Fruit fly (Drosophila melanogaster) whole organism, embryonic: ENCODE data around the gene CG17118.

Experiments
- Atf6 ChIP-seq: fragments of 200-800 bp; sonication (Bioruptor generic); IDR thresholded peaks from 2 replicates; pipeline ENCODE4 v1.3.6; 2022; ENCODE audit warnings: missing biosample characterization, missing genetic modification characterization
- CG11695 ChIP-seq: fragments of 200-800 bp; sonication (Bioruptor generic); IDR thresholded peaks from 3 replicates; pipeline ENCODE4 v1.3.6; 2022; ENCODE audit warnings: missing biosample characterization, missing genetic modification characterization
- CG13287 ChIP-seq: fragments of 200-800 bp; sonication (Bioruptor generic); IDR thresholded peaks from 2 replicates; pipeline ENCODE4 v1.3.6; 2022; ENCODE audit warnings: missing biosample characterization, missing genetic modification characterization; ENCODE audit not compliant: partially characterized antibody
- CG14667 ChIP-seq: fragments of 200-800 bp; sonication (Bioruptor generic); IDR thresholded peaks from 2 replicates; pipeline ENCODE4 v1.3.6; 2022; ENCODE audit warnings: missing biosample characterization, missing genetic modification characterization
- CG15011 ChIP-seq: fragments of 200-800 bp; sonication (Bioruptor generic); optimal IDR thresholded peaks from 3 replicates; lab custom pipeline; 2018; ENCODE audit warnings: missing biosample characterization, mild to moderate bottlenecking, missing genetic modification characterization
- CG16813 ChIP-seq: fragments of 200-800 bp; sonication (Bioruptor generic); IDR thresholded peaks from 3 replicates; pipeline ENCODE4 v1.3.6; 2022; ENCODE audit warnings: missing biosample characterization, missing genetic modification characterization; ENCODE audit not compliant: partially characterized antibody
- CG17829 ChIP-seq: fragments of 200-800 bp; optimal IDR thresholded peaks from 2 replicates; lab custom pipeline; 2019; ENCODE audit warnings: missing biosample characterization, mild to moderate bottlenecking, missing genetic modification characterization, moderate library complexity
- CG2202 ChIP-seq: fragments of 200-800 bp; sonication (Bioruptor generic); optimal IDR thresholded peaks from 2 replicates; lab custom pipeline; 2018; ENCODE audit warnings: missing biosample characterization, mild to moderate bottlenecking, missing genetic modification characterization
- CG30020 ChIP-seq: fragments of 200-800 bp; optimal IDR thresholded peaks from 2 replicates; lab custom pipeline; 2019; ENCODE audit warnings: missing biosample characterization, mild to moderate bottlenecking, missing genetic modification characterization, moderate library complexity
- CG34376 ChIP-seq: fragments of 200-800 bp; sonication (Bioruptor generic); optimal IDR thresholded peaks from 2 replicates; lab custom pipeline; 2018; ENCODE audit warnings: missing biosample characterization, mild to moderate bottlenecking, missing genetic modification characterization
- CG4404 ChIP-seq: fragments of 200-800 bp; sonication (Bioruptor generic); IDR thresholded peaks from 2 replicates; pipeline ENCODE4 v1.3.6; 2022; ENCODE audit warnings: missing biosample characterization, missing genetic modification characterization
- CG5180 ChIP-seq: fragments of 200-800 bp; sonication (Bioruptor generic); optimal IDR thresholded peaks from 3 replicates; lab custom pipeline; 2017; ENCODE audit warnings: missing biosample characterization, missing genetic modification characterization, mild to moderate bottlenecking, moderate library complexity, missing genetic modification reagents
- CG6272 ChIP-seq: fragments of 200-800 bp; sonication (Bioruptor generic); IDR thresholded peaks from 2 replicates; pipeline ENCODE4 v1.3.6; 2022; ENCODE audit warnings: missing biosample characterization, missing genetic modification characterization
- CG6683 ChIP-seq: fragments of 200-800 bp; sonication (Bioruptor generic); optimal IDR thresholded peaks from 2 replicates; lab custom pipeline; 2017; ENCODE audit warnings: missing biosample characterization, mild to moderate bottlenecking, missing genetic modification characterization, missing genetic modification reagents
- CG9215 ChIP-seq: fragments of 200-800 bp; sonication (Bioruptor generic); IDR thresholded peaks from 2 replicates; pipeline ENCODE4 v1.3.6; 2022; ENCODE audit warnings: missing biosample characterization, missing genetic modification characterization
- CoRest ChIP-seq: fragments of 200-800 bp; sonication (Bioruptor generic); optimal IDR thresholded peaks from 3 replicates; lab custom pipeline; 2018; ENCODE audit warnings: missing biosample characterization, mild to moderate bottlenecking, missing genetic modification characterization, moderate library complexity
- Ets65A ChIP-seq: fragments of 200-800 bp; sonication (Bioruptor generic); peaks from one replicate; lab custom pipeline; 2016; ENCODE audit warnings: missing biosample characterization, missing genetic modification characterization
- GATAe ChIP-seq: fragments of 200-800 bp; sonication (Bioruptor generic); conservative IDR thresholded peaks from 2 replicates; pipeline ENCODE4 v1.3.6; 2022; ENCODE audit warnings: missing biosample characterization, missing genetic modification characterization
- HmgD ChIP-seq: fragments of 200-800 bp; sonication (Bioruptor generic); optimal IDR thresholded peaks from 3 replicates; lab custom pipeline; 2016; ENCODE audit warnings: missing biosample characterization, missing genetic modification characterization
- Hr39 ChIP-seq: fragments of >200 bp; optimal IDR thresholded peaks from 2 replicates; lab custom pipeline; 2017
- MTF-1 ChIP-seq: fragments of 200-800 bp; sonication (Bioruptor generic); optimal IDR thresholded peaks from 2 replicates; lab custom pipeline; 2018; ENCODE audit warnings: missing biosample characterization, mild to moderate bottlenecking, missing genetic modification characterization, borderline replicate concordance
- NC2α ChIP-seq: fragments of 200-800 bp; sonication (Bioruptor generic); optimal IDR thresholded peaks from 2 replicates; lab custom pipeline; 2016; ENCODE audit warnings: missing biosample characterization, missing genetic modification characterization
- Nf-YC ChIP-seq: fragments of 200-800 bp; optimal IDR thresholded peaks from 3 replicates; lab custom pipeline; 2019; ENCODE audit warnings: missing biosample characterization, mild to moderate bottlenecking, missing genetic modification characterization, moderate library complexity
- Ptx1 ChIP-seq: fragments of 200-800 bp; sonication (Bioruptor generic); IDR thresholded peaks from 2 replicates; pipeline ENCODE4 v1.3.6; 2022; ENCODE audit warnings: missing biosample characterization, missing genetic modification characterization
- Stat92E ChIP-seq, 3 experiments: fragments of >200 bp in 2 of 3; fragments of 200-800 bp in 1 of 3; sonication (Bioruptor generic) in 1 of 3; optimal IDR thresholded peaks; 2 replicates each; lab custom pipeline; 2017 to 2019; ENCODE audit warnings: missing biosample characterization in 3 of 3, missing genetic modification characterization in 3 of 3, mild to moderate bottlenecking in 1 of 3, moderate library complexity in 1 of 3
- Tbp ChIP-seq: fragments of >200 bp; optimal IDR thresholded peaks from 2 replicates; lab custom pipeline; 2018; ENCODE audit warnings: missing biosample characterization, missing genetic modification characterization
- bsh ChIP-seq, 2 experiments: fragments of 200-800 bp; sonication (Bioruptor generic); optimal IDR thresholded peaks; 2 replicates each; lab custom pipeline; 2017 to 2018; ENCODE audit warnings: mild to moderate bottlenecking in 2 of 2, missing biosample characterization in 2 of 2, missing genetic modification characterization in 2 of 2, moderate library complexity in 1 of 2
- crol ChIP-seq: fragments of 200-800 bp; sonication (Bioruptor generic); IDR thresholded peaks from 2 replicates; pipeline ENCODE4 v1.3.6; 2022; ENCODE audit warnings: missing biosample characterization, missing genetic modification characterization
- exex ChIP-seq: fragments of 200-800 bp; sonication (Bioruptor generic); optimal IDR thresholded peaks from 4 replicates; lab custom pipeline; 2018; ENCODE audit warnings: missing biosample characterization, mild to moderate bottlenecking, missing genetic modification characterization, moderate library complexity
- h ChIP-seq: fragments of >200 bp; optimal IDR thresholded peaks from 2 replicates; lab custom pipeline; 2017
- hb ChIP-seq: fragments of 200-800 bp; sonication (Bioruptor generic); IDR thresholded peaks from 3 replicates; pipeline ENCODE4 v1.3.6; 2022; ENCODE audit warnings: missing biosample characterization, missing genetic modification characterization; ENCODE audit not compliant: partially characterized antibody
- lmd ChIP-seq: fragments of 200-800 bp; sonication (Bioruptor generic); IDR thresholded peaks from 2 replicates; pipeline ENCODE4 v1.3.6; 2022; ENCODE audit warnings: missing biosample characterization, missing genetic modification characterization
- mirr ChIP-seq: fragments of 200-800 bp; sonication (Bioruptor generic); optimal IDR thresholded peaks from 3 replicates; lab custom pipeline; 2018; ENCODE audit warnings: missing biosample characterization, mild to moderate bottlenecking, missing genetic modification characterization
- mld ChIP-seq: fragments of 200-800 bp; sonication (Bioruptor generic); IDR thresholded peaks from 3 replicates; pipeline ENCODE4 v1.3.6; 2022; ENCODE audit warnings: missing biosample characterization, missing genetic modification characterization; ENCODE audit not compliant: partially characterized antibody
- peb ChIP-seq: fragments of 200-800 bp; sonication (Bioruptor generic); IDR thresholded peaks from 2 replicates; pipeline ENCODE4 v1.3.6; 2022; ENCODE audit warnings: missing biosample characterization, missing genetic modification characterization
- pfk ChIP-seq: fragments of 200-800 bp; sonication (Bioruptor generic); optimal IDR thresholded peaks from 2 replicates; lab custom pipeline; 2018; ENCODE audit warnings: missing biosample characterization, mild to moderate bottlenecking, missing genetic modification characterization, moderate library complexity
- pho ChIP-seq: fragments of 200-800 bp; sonication (Bioruptor generic); optimal IDR thresholded peaks from 2 replicates; lab custom pipeline; 2016; ENCODE audit warnings: missing biosample characterization, missing genetic modification characterization
- psq ChIP-seq: fragments of 200-800 bp; sonication (Bioruptor generic); optimal IDR thresholded peaks from 2 replicates; lab custom pipeline; 2017; ENCODE audit warnings: missing biosample characterization, missing genetic modification characterization
- schlank ChIP-seq: fragments of 200-800 bp; sonication (Bioruptor generic); optimal IDR thresholded peaks from 2 replicates; lab custom pipeline; 2018; ENCODE audit warnings: missing biosample characterization, mild to moderate bottlenecking, missing genetic modification characterization
- tap ChIP-seq: fragments of 200-800 bp; optimal IDR thresholded peaks from 3 replicates; lab custom pipeline; 2019; ENCODE audit warnings: missing biosample characterization, mild to moderate bottlenecking, missing genetic modification characterization, moderate library complexity
- usp ChIP-seq: fragments of >200 bp; optimal IDR thresholded peaks from 2 replicates; lab custom pipeline; 2017; ENCODE audit warnings: missing biosample characterization, missing genetic modification characterization
- zen2 ChIP-seq: fragments of 200-800 bp; sonication (Bioruptor generic); IDR thresholded peaks from 3 replicates; pipeline ENCODE4 v1.3.6; 2022; ENCODE audit warnings: missing biosample characterization, missing genetic modification characterization; ENCODE audit not compliant: partially characterized antibody

The CG17118 gene

dm6 chr2L:10706267-10706666 is 23.8 kb upstream of the CG17118 start:
- no peak for TF ChIP-seq MTF-1
- TF ChIP-seq Ets65A = peak; percentile 73

- TF ChIP-seq Hr39 (lab: Kevin White, UChicago) = peak; percentile 64
- peak; percentile 13 for TF ChIP-seq Ets65A
- TF ChIP-seq crol (GFP tag; lab: Robert Waterston, UW) = peak; percentile 67
- no peak for TF ChIP-seq CG11695 (GFP tag; lab: Robert Waterston, UW)
- no peak for TF ChIP-seq CG6683 (GFP tag; lab: Kevin White, UChicago)
Measured at dm6 chr2L:10708089-10708488, 22.0 kb upstream of the CG17118 start.

- no peak for TF ChIP-seq tap (tag; lab: Kevin White, UChicago)
- TF ChIP-seq mld (GFP tag; lab: Robert Waterston, UW) = no peak
- no peak for TF ChIP-seq CG2202 (tag; lab: Kevin White, UChicago)
- TF ChIP-seq mirr (GFP tag; lab: Kevin White, UChicago) = no peak
- no peak for TF ChIP-seq h (lab: Kevin White, UChicago)
Measured at dm6 chr2L:10709353-10709752, 20.7 kb upstream of the CG17118 start, which contains the start of gene Lip2. TSS of gene Lip2 (minus strand) at chr2L:10709453.

- TF ChIP-seq CG6272 (no peak), CG16813 (GFP tag; lab: Robert Waterston, UW) (no peak), lmd (0 out of 2 replicates have a peak, but pooled peaks have one; percentile 19), crol (GFP tag; lab: Robert Waterston, UW) (peak; percentile 37; the same call in 1 of the 2 replicates), CG30020 (tag; lab: Kevin White, UChicago) (no peak), CG13287 (GFP tag; lab: Robert Waterston, UW) (no peak), usp (no peak), Ptx1 (no peak), exex (tag; lab: Kevin White, UChicago) (no peak), CG34376 (GFP tag; lab: Kevin White, UChicago) (no peak), h (lab: Kevin White, UChicago) (no peak), CG5180 (peak; percentile 93), hb (GFP tag; lab: Robert Waterston, UW) (0 out of 3 replicates have a peak, but pooled peaks have one; percentile 19), CG9215 (GFP tag; lab: Robert Waterston, UW) (no peak), CG17829 (no peak), GATAe (no peak), Nf-YC (no peak), zen2 (GFP tag; lab: Robert Waterston, UW) (no peak), CG15011 (GFP tag; lab: Kevin White, UChicago) (no peak), schlank (tag; lab: Kevin White, UChicago) (no peak), pfk (GFP tag; lab: Kevin White, UChicago) (no peak), CoRest (tag; lab: Kevin White, UChicago) (no peak), HmgD (GFP tag; lab: Kevin White, UChicago) (no peak), CG14667 (GFP tag; lab: Robert Waterston, UW) (no peak), psq (GFP tag; lab: Kevin White, UChicago) (no peak), NC2α (no peak), bsh (GFP tag; optimal IDR thresholded peaks at IDR 0.05; lab: Kevin White, UChicago) (no peak), Stat92E (GFP tag; optimal IDR thresholded peaks at IDR 0.05; lab: Kevin White, UChicago) (no peak), Atf6 (GFP tag; lab: Robert Waterston, UW) (no peak), peb (GFP tag; lab: Robert Waterston, UW) (no peak), pho (no peak), CG4404 (GFP tag; lab: Robert Waterston, UW) (no peak), Tbp (GFP tag; lab: Kevin White, UChicago) (no peak)
Measured at dm6 chr2L:10711221-10711620, 18.8 kb upstream of the CG17118 start.
